Worm (Caenorhabditis elegans) whole organism, L2 larva: ENCODE measurements around the gene C34C12.12.

Source experiments
- lin-13 ChIP-seq: fragments of 150-350 bp; optimal IDR thresholded peaks from 2 replicates; lab custom pipeline; 2014; ENCODE audit warnings: missing biosample characterization, missing genetic modification reagents, missing genetic modification characterization
- lsy-2 ChIP-seq, 2 experiments: fragments of 150-350 bp in 1 of 2; sonication (generic microtip) in 1 of 2; optimal IDR thresholded peaks; 2 replicates each; lab custom pipeline; 2014 to 2017; ENCODE audit warnings: missing biosample characterization in 2 of 2, missing genetic modification characterization in 2 of 2
- nhr-11 ChIP-seq: fragments of 150-350 bp; optimal IDR thresholded peaks from 2 replicates; lab custom pipeline; 2014; ENCODE audit warnings: missing biosample characterization, missing genetic modification characterization
- nhr-12 ChIP-seq: fragments of 150-350 bp; optimal IDR thresholded peaks from 2 replicates; lab custom pipeline; 2014; ENCODE audit warnings: missing biosample characterization, missing genetic modification characterization
- peb-1 ChIP-seq: fragments of 150-350 bp; optimal IDR thresholded peaks from 2 replicates; lab custom pipeline; 2014; ENCODE audit warnings: missing biosample characterization, missing genetic modification characterization
- snpc-4 ChIP-seq: fragments of 150-350 bp; optimal IDR thresholded peaks from 2 replicates; lab custom pipeline; 2014; ENCODE audit warnings: missing biosample characterization, missing genetic modification characterization
- unc-62 ChIP-seq: fragments of 150-350 bp; optimal IDR thresholded peaks from 2 replicates; lab custom pipeline; 2014; ENCODE audit warnings: missing biosample characterization, missing genetic modification reagents, missing genetic modification characterization
- zag-1 ChIP-seq: fragments of 150-350 bp; optimal IDR thresholded peaks from 2 replicates; lab custom pipeline; 2014; ENCODE audit warnings: missing biosample characterization, missing genetic modification characterization

DNA sequence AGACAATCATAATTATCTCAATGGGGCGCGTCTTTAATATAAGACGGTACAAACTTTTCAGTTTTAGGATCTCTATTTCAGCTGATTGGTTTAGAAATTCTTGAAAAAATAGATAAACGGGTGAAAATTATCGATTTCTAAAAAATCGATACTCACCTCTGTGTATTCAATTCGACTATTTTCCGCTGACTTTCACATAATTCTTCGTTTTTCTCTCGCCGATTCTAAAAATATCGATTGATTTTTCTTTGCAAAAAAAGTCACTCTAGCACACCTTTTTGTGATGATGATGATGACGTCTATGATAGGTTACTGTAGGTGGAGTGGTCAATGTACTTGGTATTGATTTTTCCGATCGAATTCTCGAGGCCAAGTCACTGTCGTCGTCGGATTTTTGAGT lies 23.2 kb upstream of the C34C12.12 start:
- no peak for TF ChIP-seq lin-13 (GFP tag; lab: Kevin White, UChicago)
- no peak for TF ChIP-seq unc-62 (GFP tag; lab: Kevin White, UChicago)
- TF ChIP-seq snpc-4 = no peak
- TF ChIP-seq nhr-11 (tag; lab: Kevin White, UChicago) = no peak
- TF ChIP-seq peb-1 = no peak
- TF ChIP-seq lsy-2 (tag; optimal IDR thresholded peaks at IDR 0.05; lab: Kevin White, UChicago) = no peak
- no peak for TF ChIP-seq nhr-12
- TF ChIP-seq zag-1 = no peak
